Worm (Caenorhabditis elegans) whole organism, L1 larva: Measurements from ENCODE around the gene Y60A3A.21.

ENCODE experiments used
- F16B12.6 ChIP-seq: fragments of 150-350 bp; optimal IDR thresholded peaks from 2 replicates; lab custom pipeline; 2014; ENCODE audit warnings: missing biosample characterization, missing genetic modification characterization
- Y116A8C.19 ChIP-seq: sonication (generic microtip); optimal IDR thresholded peaks from 2 replicates; lab custom pipeline; 2016; ENCODE audit warnings: missing compliant biosample characterization, missing genetic modification characterization, borderline replicate concordance
- aha-1 ChIP-seq: fragments of 150-350 bp; optimal IDR thresholded peaks from 2 replicates; lab custom pipeline; 2014; ENCODE audit warnings: missing biosample characterization, missing genetic modification characterization
- ama-1 ChIP-seq: fragments of 150-350 bp; optimal IDR thresholded peaks from 2 replicates; lab custom pipeline; 2014
- blmp-1 ChIP-seq: fragments of 150-350 bp; optimal IDR thresholded peaks from 2 replicates; lab custom pipeline; 2014; ENCODE audit warnings: missing biosample characterization, missing genetic modification characterization
- ceh-8 ChIP-seq: fragments of 200-800 bp; sonication (Bioruptor generic); optimal IDR thresholded peaks from 2 replicates; lab custom pipeline; 2018; ENCODE audit warnings: mild to moderate bottlenecking, missing genetic modification characterization, moderate library complexity, missing compliant biosample characterization
- efl-1 ChIP-seq, 4 experiments: fragments of 150-350 bp; optimal IDR thresholded peaks in 3 of 4; peaks in 1 of 4; 1 replicate in 1 of 4; 2 replicates in 3 of 4; lab custom pipeline; 2014; ENCODE audit warnings: missing biosample characterization in 2 of 4, missing genetic modification characterization in 2 of 4, missing genetic modification reagents in 2 of 4
- egl-27 ChIP-seq, 2 experiments: fragments of 150-350 bp in 1 of 2; sonication (generic microtip); optimal IDR thresholded peaks; 3 replicates each; lab custom pipeline; 2017 to 2018; ENCODE audit warnings: missing biosample characterization in 2 of 2, missing genetic modification characterization in 2 of 2, missing genetic modification reagents in 2 of 2
- elt-2 ChIP-seq: sonication (generic microtip); optimal IDR thresholded peaks from 2 replicates; lab custom pipeline; 2016; ENCODE audit warnings: missing genetic modification characterization, mild to moderate bottlenecking, inconsistent platforms, missing compliant biosample characterization, missing genetic modification reagents
- elt-3 ChIP-seq, 6 experiments: fragments of 150-350 bp in 1 of 6; sonication (generic microtip); optimal IDR thresholded peaks; 2 replicates each; lab custom pipeline; 2017 to 2018; ENCODE audit warnings: missing biosample characterization in 6 of 6, missing genetic modification characterization in 6 of 6, inconsistent platforms in 1 of 6
- ets-5 ChIP-seq: fragments of 200-800 bp; sonication (Bioruptor generic); IDR thresholded peaks from 2 replicates; pipeline ENCODE4 v1.3.6; 2022; ENCODE audit warnings: missing genetic modification characterization, missing compliant biosample characterization
- fkh-10 ChIP-seq: sonication (generic microtip); optimal IDR thresholded peaks from 2 replicates; lab custom pipeline; 2017; ENCODE audit warnings: missing biosample characterization, missing genetic modification reagents, missing genetic modification characterization
- fos-1 ChIP-seq: fragments of 150-350 bp; optimal IDR thresholded peaks from 2 replicates; lab custom pipeline; 2014; ENCODE audit warnings: missing biosample characterization, missing genetic modification characterization
- grh-1 ChIP-seq: fragments of 200-800 bp; sonication (Bioruptor generic); IDR thresholded peaks from 2 replicates; pipeline ENCODE4 v1.3.6; 2022; ENCODE audit warnings: missing genetic modification reagents, missing genetic modification characterization, missing compliant biosample characterization
- lin-13 ChIP-seq: fragments of 150-350 bp; optimal IDR thresholded peaks from 2 replicates; lab custom pipeline; 2014; ENCODE audit warnings: missing biosample characterization, missing genetic modification reagents, missing genetic modification characterization
- lin-14 ChIP-seq: fragments of 200-800 bp; sonication (Bioruptor generic); optimal IDR thresholded peaks from 2 replicates; lab custom pipeline; 2018; ENCODE audit warnings: mild to moderate bottlenecking, missing genetic modification characterization, moderate library complexity, missing compliant biosample characterization
- lin-35 ChIP-seq, 2 experiments: fragments of 150-350 bp; optimal IDR thresholded peaks; 2 replicates each; lab custom pipeline; 2014; ENCODE audit warnings: missing biosample characterization in 2 of 2, missing genetic modification characterization in 2 of 2, missing genetic modification reagents in 2 of 2
- lin-39 ChIP-seq: fragments of 150-350 bp; optimal IDR thresholded peaks from 2 replicates; lab custom pipeline; 2014; ENCODE audit warnings: missing biosample characterization, missing genetic modification reagents, missing genetic modification characterization
- lir-3 ChIP-seq: sonication (generic microtip); optimal IDR thresholded peaks from 2 replicates; lab custom pipeline; 2016; ENCODE audit warnings: mild to moderate bottlenecking, missing genetic modification characterization, moderate library complexity, missing compliant biosample characterization; ENCODE audit not compliant: poor library complexity
- lsy-2 ChIP-seq, 2 experiments: fragments of 150-350 bp; optimal IDR thresholded peaks; 2 replicates each; lab custom pipeline; 2014; ENCODE audit warnings: missing biosample characterization in 2 of 2, missing genetic modification characterization in 2 of 2
- mdl-1 ChIP-seq, 2 experiments: fragments of 150-350 bp; optimal IDR thresholded peaks; 2 replicates each; lab custom pipeline; 2014 to 2017; ENCODE audit warnings: missing biosample characterization in 2 of 2, missing genetic modification characterization in 2 of 2, inconsistent platforms in 1 of 2
- nhr-19 ChIP-seq: fragments of 200-800 bp; sonication (Bioruptor generic); conservative IDR thresholded peaks from 2 replicates; pipeline ENCODE4 v1.3.6; 2022; ENCODE audit warnings: missing genetic modification characterization, missing compliant biosample characterization
- nhr-71 ChIP-seq: sonication (generic microtip); optimal IDR thresholded peaks from 2 replicates; lab custom pipeline; 2016; ENCODE audit warnings: mild to moderate bottlenecking, missing genetic modification characterization, moderate library complexity, missing compliant biosample characterization
- nhr-85 ChIP-seq: sonication (generic microtip); peaks from one replicate; lab custom pipeline; 2016; ENCODE audit warnings: missing genetic modification characterization, inconsistent platforms, missing compliant biosample characterization
- nhr-90 ChIP-seq: sonication (generic microtip); optimal IDR thresholded peaks from 2 replicates; lab custom pipeline; 2016; ENCODE audit warnings: mild to moderate bottlenecking, missing genetic modification characterization, missing compliant biosample characterization; ENCODE audit not compliant: poor library complexity
- pag-3 ChIP-seq: sonication (generic microtip); optimal IDR thresholded peaks from 2 replicates; lab custom pipeline; 2017; ENCODE audit warnings: missing genetic modification characterization, mild to moderate bottlenecking, missing compliant biosample characterization, antibody characterized with exemption, borderline replicate concordance; ENCODE audit not compliant: insufficient read depth
- rnt-1 ChIP-seq: sonication (generic microtip); optimal IDR thresholded peaks from 2 replicates; lab custom pipeline; 2016; ENCODE audit warnings: mild to moderate bottlenecking, missing genetic modification characterization, moderate library complexity, missing compliant biosample characterization
- snpc-4 ChIP-seq: fragments of 150-350 bp; optimal IDR thresholded peaks from 2 replicates; lab custom pipeline; 2014; ENCODE audit warnings: missing biosample characterization, missing genetic modification characterization
- snu-23 ChIP-seq: sonication (generic microtip); optimal IDR thresholded peaks from 2 replicates; lab custom pipeline; 2016; ENCODE audit warnings: missing genetic modification characterization, missing compliant biosample characterization
- sox-4 ChIP-seq: sonication (generic microtip); optimal IDR thresholded peaks from 2 replicates; lab custom pipeline; 2016; ENCODE audit warnings: missing genetic modification characterization, missing compliant biosample characterization
- sup-37 ChIP-seq: fragments of 200-800 bp; sonication (Bioruptor generic); optimal IDR thresholded peaks from 2 replicates; lab custom pipeline; 2018; ENCODE audit warnings: mild to moderate bottlenecking, missing genetic modification characterization, missing compliant biosample characterization
- tlp-1 ChIP-seq: fragments of 150-350 bp; optimal IDR thresholded peaks from 2 replicates; lab custom pipeline; 2014; ENCODE audit warnings: missing biosample characterization, missing genetic modification characterization
- unc-130 ChIP-seq: fragments of 150-350 bp; optimal IDR thresholded peaks from 2 replicates; lab custom pipeline; 2017; ENCODE audit warnings: missing biosample characterization, missing genetic modification characterization, inconsistent platforms
- unc-30 ChIP-seq: sonication (generic microtip); optimal IDR thresholded peaks from 2 replicates; lab custom pipeline; 2017; ENCODE audit warnings: missing biosample characterization, missing genetic modification characterization
- unc-86 ChIP-seq: sonication (generic microtip); optimal IDR thresholded peaks from 2 replicates; lab custom pipeline; 2016; ENCODE audit warnings: missing genetic modification characterization, missing compliant biosample characterization
- vab-15 ChIP-seq: sonication (generic microtip); optimal IDR thresholded peaks from 2 replicates; lab custom pipeline; 2017; ENCODE audit warnings: missing genotype, mild to moderate bottlenecking, missing genetic modification characterization, missing compliant biosample characterization
- zag-1 ChIP-seq: fragments of 150-350 bp; optimal IDR thresholded peaks from 2 replicates; lab custom pipeline; 2014; ENCODE audit warnings: missing biosample characterization, missing genetic modification characterization
- ztf-4 ChIP-seq: fragments of 150-350 bp; optimal IDR thresholded peaks from 2 replicates; lab custom pipeline; 2014; ENCODE audit warnings: missing biosample characterization, missing genetic modification characterization

Y60A3A.21 gene

ce11 chrV:19994665-19995064 is 17.1 kb upstream of the Y60A3A.21 start:
- TF ChIP-seq lin-14 (GFP tag; lab: Kevin White, UChicago) = no peak
- no peak for TF ChIP-seq nhr-90
- TF ChIP-seq lir-3 (tag; lab: Kevin White, UChicago) = no peak
- no peak for TF ChIP-seq vab-15 (tag; lab: Kevin White, UChicago)
- TF ChIP-seq elt-2 (tag; lab: Kevin White, UChicago) = peak; percentile 4
- TF ChIP-seq, all 84 proteins: peak for 1

- no peak for TF ChIP-seq ztf-4 (tag; lab: Kevin White, UChicago)
- no peak for TF ChIP-seq vab-15 (tag; lab: Kevin White, UChicago)
- TF ChIP-seq pag-3 (tag; lab: Kevin White, UChicago) = no peak
- no peak for TF ChIP-seq F16B12.6 (tag; lab: Kevin White, UChicago)
- TF ChIP-seq tlp-1 (tag; lab: Kevin White, UChicago) = no peak
- no peak for TF ChIP-seq ets-5
- TF ChIP-seq nhr-85 (tag; lab: Kevin White, UChicago) = no peak
- no peak for TF ChIP-seq blmp-1 (tag; lab: Kevin White, UChicago)
- TF ChIP-seq lsy-2 (tag; optimal IDR thresholded peaks at IDR 0.05; lab: Kevin White, UChicago) = no peak
- no peak for TF ChIP-seq aha-1
- no peak for TF ChIP-seq snpc-4 (tag; lab: Kevin White, UChicago)
- no peak for TF ChIP-seq Y116A8C.19 (tag; lab: Kevin White, UChicago)
- TF ChIP-seq grh-1 (GFP tag; lab: Robert Waterston, UW) = no peak
- TF ChIP-seq sup-37 = no peak
- TF ChIP-seq unc-86 (tag; lab: Kevin White, UChicago) = no peak
- no peak for TF ChIP-seq rnt-1 (tag; lab: Kevin White, UChicago)
- TF ChIP-seq fkh-10 (GFP tag; lab: Kevin White, UChicago) = no peak
- TF ChIP-seq, all 84 proteins: peak for 0
Measured at ce11 chrV:19997481-19997880, 14.3 kb upstream of the Y60A3A.21 start.

ce11 chrV:19998203-19998836 is 13.4 kb upstream of the Y60A3A.21 start:
- TF ChIP-seq ets-5 = 0 out of 2 replicates have a peak, but pooled peaks have one; percentile 80
- no peak for TF ChIP-seq elt-3 (tag; optimal IDR thresholded peaks at IDR 0.05; lab: Kevin White, UChicago)

ce11 chrV:19999100-19999499 is 12.7 kb upstream of the Y60A3A.21 start:
- TF ChIP-seq pag-3 (tag; lab: Kevin White, UChicago) = no peak
- TF ChIP-seq unc-130 = no peak
- TF ChIP-seq lin-39 (tag; lab: Kevin White, UChicago) = no peak
- TF ChIP-seq mdl-1 (tag; optimal IDR thresholded peaks at IDR 0.05; lab: Kevin White, UChicago) = no peak
- no peak for TF ChIP-seq lin-35 (GFP tag; optimal IDR thresholded peaks at IDR 0.05; lab: Kevin White, UChicago)
- TF ChIP-seq nhr-19 (GFP tag; lab: Robert Waterston, UW) = no peak
- no peak for TF ChIP-seq unc-30 (tag; lab: Kevin White, UChicago)

ce11 chrV:19999789-20000188 is 12.0 kb upstream of the Y60A3A.21 start:
- TF ChIP-seq fos-1 (tag; lab: Kevin White, UChicago) (no peak), efl-1 (optimal IDR thresholded peaks at IDR 0.05; lab: Kevin White, UChicago) (no peak), efl-1 (GFP tag; optimal IDR thresholded peaks at IDR 0.05 in 1 of 2; lab: Kevin White, UChicago) (peak in 1 of 2 experiments; percentile 88)

ce11 chrV:20000639-20001038 is 11.1 kb upstream of the Y60A3A.21 start:
- TF ChIP-seq F16B12.6 (tag; lab: Kevin White, UChicago) = no peak
- TF ChIP-seq zag-1 (tag; lab: Kevin White, UChicago) = no peak
- no peak for TF ChIP-seq ama-1
- TF ChIP-seq snu-23 (GFP tag; lab: Kevin White, UChicago) = no peak
- TF ChIP-seq vab-15 (tag; lab: Kevin White, UChicago) = no peak
- TF ChIP-seq nhr-19 (GFP tag; lab: Robert Waterston, UW) = no peak
- TF ChIP-seq lin-13 (GFP tag; lab: Kevin White, UChicago) = no peak
- TF ChIP-seq egl-27 (tag; optimal IDR thresholded peaks at IDR 0.05; lab: Kevin White, UChicago) = no peak
- no peak for TF ChIP-seq nhr-71 (tag; lab: Kevin White, UChicago)
- TF ChIP-seq sox-4 = no peak
- TF ChIP-seq ceh-8 = no peak
- TF ChIP-seq lin-39 (tag; lab: Kevin White, UChicago) = no peak
